Fruit fly (Drosophila melanogaster) ovary, adult (tissue): Measurements from ENCODE around the gene alpha-Spec.
A peak's percentile ranks its signal among the peaks of the same experiment; 100 is the strongest.

Experiments used
- CG17801 ChIP-seq: fragments of 200-800 bp; optimal IDR thresholded peaks from 2 replicates; lab custom pipeline; 2019; ENCODE audit warnings: missing biosample characterization, mild to moderate bottlenecking, missing genetic modification characterization, moderate library complexity; ENCODE audit not compliant: partially characterized antibody

Gene alpha-Spec

dm6 chr3L:1798649-1799048 lies 3.5 kb upstream of the alpha-Spec start, which contains the start of gene Patj:
Gene Patj (plus strand): TSS chr3L:1798803.
- no peak for TF ChIP-seq CG17801 (GFP tag; lab: Kevin White, UChicago)

- no peak for TF ChIP-seq CG17801 (GFP tag; lab: Kevin White, UChicago)
These were observed 1.9 kb upstream of the alpha-Spec start, which contains the start of gene CG12020 for dm6 chr3L:1797005-1797404. Gene CG12020 (plus strand): TSS chr3L:1797305.

dm6 chr3L:1794164-1794942 lies 775 bp downstream of the alpha-Spec start:
- TF ChIP-seq CG17801 (GFP tag; lab: Kevin White, UChicago), result peak; percentile 3

dm6 chr3L:1789339-1789738 lies 5.8 kb downstream of the alpha-Spec start:
- no peak for TF ChIP-seq CG17801 (GFP tag; lab: Kevin White, UChicago)

- no peak for TF ChIP-seq CG17801 (GFP tag; lab: Kevin White, UChicago)
These were observed 11.0 kb downstream of the alpha-Spec start for dm6 chr3L:1784092-1784491.

- TF ChIP-seq CG17801 (GFP tag; lab: Kevin White, UChicago), result no peak
These were observed 17.9 kb downstream of the alpha-Spec start, which contains the start of the genes CG2021 and mRpL46 for dm6 chr3L:1777249-1777648. Gene CG2021 (minus strand): TSS chr3L:1777411. Gene mRpL46 (plus strand): TSS chr3L:1777439.

dm6 chr3L:1774713-1775648 lies 20.1 kb downstream of the alpha-Spec start, which contains the start of the genes CG13933 and PolD2:
Gene CG13933 (minus strand): TSS chr3L:1775147.
Gene PolD2 (plus strand): TSS chr3L:1775633.
- peak; percentile 94 for TF ChIP-seq CG17801 (GFP tag; lab: Kevin White, UChicago)

dm6 chr3L:1772593-1772992 lies 22.5 kb downstream of the alpha-Spec start:
- no peak for TF ChIP-seq CG17801 (GFP tag; lab: Kevin White, UChicago)

dm6 chr3L:1771658-1772057 lies 23.5 kb downstream of the alpha-Spec start, which contains the start of gene Dhc62B:
Gene Dhc62B (minus strand): TSS chr3L:1771758.
- no peak for TF ChIP-seq CG17801 (GFP tag; lab: Kevin White, UChicago)

- TF ChIP-seq CG17801 (GFP tag; lab: Kevin White, UChicago), result no peak
These were observed 39.0 kb downstream of the alpha-Spec start, which contains the start of gene CG8001 for dm6 chr3L:1756143-1756542. Gene CG8001 (plus strand): TSS chr3L:1756159.

dm6 chr3L:1755458-1755984 lies 39.6 kb downstream of the alpha-Spec start, which contains the start of gene Cht2:
Gene Cht2 (minus strand): TSS chr3L:1755934.
- peak; percentile 56 for TF ChIP-seq CG17801 (GFP tag; lab: Kevin White, UChicago)

dm6 chr3L:1754935-1755334 lies 40.2 kb downstream of the alpha-Spec start:
- no peak for TF ChIP-seq CG17801 (GFP tag; lab: Kevin White, UChicago)

- no peak for TF ChIP-seq CG17801 (GFP tag; lab: Kevin White, UChicago)
These were observed 40.9 kb downstream of the alpha-Spec start for dm6 chr3L:1754262-1754661.

dm6 chr3L:1748218-1748617 lies 46.9 kb downstream of the alpha-Spec start:
- TF ChIP-seq CG17801 (GFP tag; lab: Kevin White, UChicago), result no peak
